Worm (Caenorhabditis elegans): Measurements from ENCODE around the gene ZK632.9.

Gene ZK632.9

ce11 chrIII:9832569-9832968 is 7.3 kb upstream of the ZK632.9 start:
- peak; percentile 83 for TF ChIP-seq lsl-1 (GFP tag; optimal IDR thresholded peaks at IDR 0.05)
- TF ChIP-seq Y79H2A.3 (GFP tag; conservative IDR thresholded peaks at IDR 0.05): no peak
- TF ChIP-seq bed-1 (GFP tag; IDR thresholded peaks at IDR 0.05): no peak
- TF ChIP-seq D2030.7 (GFP tag; IDR thresholded peaks at IDR 0.05): peak; percentile 20; the same call in 1 of the 2 replicates
- TF ChIP-seq snpc-4 (GFP tag; optimal IDR thresholded peaks at IDR 0.05): no peak
- peak in 1 of 4 experiments; percentile 11 for TF ChIP-seq snpc-4 (tag; optimal IDR thresholded peaks at IDR 0.05)
- TF ChIP-seq hlh-26 (GFP tag; conservative IDR thresholded peaks at IDR 0.05): no peak
- no peak for TF ChIP-seq B0261.1 (tag; optimal IDR thresholded peaks at IDR 0.05)
- TF ChIP-seq madf-3 (GFP tag; IDR thresholded peaks at IDR 0.05): no peak
- TF ChIP-seq mes-4 (tag; optimal IDR thresholded peaks at IDR 0.05): no peak
- peak; percentile 59; the same call in 1 of the 2 replicates for TF ChIP-seq madf-6 (GFP tag; IDR thresholded peaks at IDR 0.05)
- TF ChIP-seq nhr-120 (GFP tag; IDR thresholded peaks at IDR 0.05): no peak
- TF ChIP-seq B0035.1 (tag; optimal IDR thresholded peaks at IDR 0.05): no peak
- TF ChIP-seq zim-3 (tag; optimal IDR thresholded peaks at IDR 0.05): no peak
- no peak for TF ChIP-seq hmg-1.2 (GFP tag; IDR thresholded peaks at IDR 0.05)
- peak; percentile 52 for TF ChIP-seq F33H1.4 (GFP tag; IDR thresholded peaks at IDR 0.05)
- no peak for TF ChIP-seq repo-1 (tag; optimal IDR thresholded peaks at IDR 0.05)
- TF ChIP-seq nfya-2 (GFP tag; IDR thresholded peaks at IDR 0.05): no peak
- TF ChIP-seq aptf-2 (GFP tag; conservative IDR thresholded peaks at IDR 0.05): no peak
- no peak for TF ChIP-seq egrh-3 (GFP tag; IDR thresholded peaks at IDR 0.05)
- TF ChIP-seq sdz-38 (tag; optimal IDR thresholded peaks at IDR 0.05): no peak
- TF ChIP-seq C06A6.2 (GFP tag; conservative IDR thresholded peaks at IDR 0.05): no peak
- peak; percentile 43 for TF ChIP-seq unc-130 (GFP tag; optimal IDR thresholded peaks at IDR 0.05)
- TF ChIP-seq madf-8 (GFP tag; conservative IDR thresholded peaks at IDR 0.05): peak; percentile 52
- TF ChIP-seq xnd-1 (tag; optimal IDR thresholded peaks at IDR 0.05): no peak
- no peak for TF ChIP-seq F10E7.11 (tag; optimal IDR thresholded peaks at IDR 0.05)
- no peak for TF ChIP-seq efl-1 (GFP tag; optimal IDR thresholded peaks at IDR 0.05)
- TF ChIP-seq nhr-27 (tag; optimal IDR thresholded peaks at IDR 0.05): no peak
- no peak for TF ChIP-seq F22D6.2 (tag; optimal IDR thresholded peaks at IDR 0.05)
- TF ChIP-seq ztf-6 (GFP tag; IDR thresholded peaks at IDR 0.05): no peak
- TF ChIP-seq nhr-80 (tag; optimal IDR thresholded peaks at IDR 0.05): no peak
- no peak for TF ChIP-seq F57C9.4 (tag; optimal IDR thresholded peaks at IDR 0.05)
- TF ChIP-seq B0336.3 (GFP tag; IDR thresholded peaks at IDR 0.05): no peak

ce11 chrIII:9830502-9830901 is 5.3 kb upstream of the ZK632.9 start, which contains the start of gene ZK632.12:
Gene ZK632.12 (plus strand): TSS chrIII:9830802.
- no peak for TF ChIP-seq ZK185.1 (tag; optimal IDR thresholded peaks at IDR 0.05; ENCODE audit: poor library complexity, severe bottlenecking)
- TF ChIP-seq hlh-12 (tag; optimal IDR thresholded peaks at IDR 0.05): no peak
- TF ChIP-seq nhr-120 (GFP tag; IDR thresholded peaks at IDR 0.05): no peak
- TF ChIP-seq lin-26 (GFP tag; IDR thresholded peaks at IDR 0.05): no peak
- TF ChIP-seq mxl-1 (tag; optimal IDR thresholded peaks at IDR 0.05): no peak
- TF ChIP-seq ceh-91 (GFP tag; IDR thresholded peaks at IDR 0.05): no peak
- no peak for TF ChIP-seq pbrm-1 (GFP tag; IDR thresholded peaks at IDR 0.05)
- no peak for TF ChIP-seq dpl-1 (GFP tag; optimal IDR thresholded peaks at IDR 0.05)
- TF ChIP-seq F33H1.4 (GFP tag; IDR thresholded peaks at IDR 0.05): no peak
- no peak for TF ChIP-seq ztf-18 (tag; optimal IDR thresholded peaks at IDR 0.05)
- TF ChIP-seq attf-5 (GFP tag; optimal IDR thresholded peaks at IDR 0.05): no peak
- TF ChIP-seq atf-7 (tag; optimal IDR thresholded peaks at IDR 0.05): no peak
- TF ChIP-seq sea-2 (GFP tag; IDR thresholded peaks at IDR 0.05): no peak

Data from whole organism, young adult.